Fruit fly (Drosophila melanogaster): ENCODE data around the gene CG18420.

- TF ChIP-seq CTCF (optimal IDR thresholded peaks at IDR 0.05) (no peak), CG8478 (optimal IDR thresholded peaks at IDR 0.05) (no peak)
These were observed at the start of gene CG18420 for dm6 chr2L:14796542-14796941.

Measured in S2 (cell line).